Worm (Caenorhabditis elegans) whole organism, L1 larva: ENCODE data around the gene R10E9.4.
A peak's percentile ranks its signal among the peaks of the same experiment; 100 is the strongest.

Experiments used
- C04F5.9 ChIP-seq: sonication (generic microtip); optimal IDR thresholded peaks from 2 replicates; lab custom pipeline; 2016; ENCODE audit warnings: missing genetic modification characterization, missing compliant biosample characterization
- ama-1 ChIP-seq: fragments of 150-350 bp; optimal IDR thresholded peaks from 2 replicates; lab custom pipeline; 2014
- ceh-88 ChIP-seq: fragments of 200-800 bp; sonication (Bioruptor generic); IDR thresholded peaks from 2 replicates; pipeline ENCODE4 v1.3.6; 2022; ENCODE audit warnings: missing genetic modification characterization, missing compliant biosample characterization
- dpl-1 ChIP-seq, 3 experiments: fragments of 150-350 bp in 2 of 3; sonication (generic microtip) in 1 of 3; optimal IDR thresholded peaks; 2 replicates each; lab custom pipeline; 2014 to 2017; ENCODE audit warnings: missing biosample characterization in 3 of 3, missing genetic modification characterization in 3 of 3, missing genetic modification reagents in 3 of 3
- dsc-1 ChIP-seq: sonication (generic microtip); optimal IDR thresholded peaks from 2 replicates; lab custom pipeline; 2016; ENCODE audit warnings: mild to moderate bottlenecking, missing genetic modification characterization, missing compliant biosample characterization
- efl-1 ChIP-seq, 4 experiments: fragments of 150-350 bp; optimal IDR thresholded peaks in 3 of 4; peaks in 1 of 4; 1 replicate in 1 of 4; 2 replicates in 3 of 4; lab custom pipeline; 2014; ENCODE audit warnings: missing biosample characterization in 2 of 4, missing genetic modification characterization in 2 of 4, missing genetic modification reagents in 2 of 4
- egl-27 ChIP-seq, 2 experiments: fragments of 150-350 bp in 1 of 2; sonication (generic microtip); optimal IDR thresholded peaks; 3 replicates each; lab custom pipeline; 2017 to 2018; ENCODE audit warnings: missing biosample characterization in 2 of 2, missing genetic modification characterization in 2 of 2, missing genetic modification reagents in 2 of 2
- elt-3 ChIP-seq, 6 experiments: fragments of 150-350 bp in 1 of 6; sonication (generic microtip); optimal IDR thresholded peaks; 2 replicates each; lab custom pipeline; 2017 to 2018; ENCODE audit warnings: missing biosample characterization in 6 of 6, missing genetic modification characterization in 6 of 6, inconsistent platforms in 1 of 6
- fkh-4 ChIP-seq: sonication (generic microtip); optimal IDR thresholded peaks from 2 replicates; lab custom pipeline; 2016; ENCODE audit warnings: missing compliant biosample characterization, missing genetic modification characterization, borderline replicate concordance
- isw-1 ChIP-seq: fragments of 200-800 bp; sonication (Bioruptor generic); IDR thresholded peaks from 2 replicates; pipeline ENCODE4 v1.3.6; 2022; ENCODE audit warnings: missing genetic modification characterization, missing compliant biosample characterization
- lin-15B ChIP-seq: fragments of 150-350 bp; sonication (generic microtip); optimal IDR thresholded peaks from 3 replicates; lab custom pipeline; 2014; ENCODE audit warnings: missing biosample characterization, missing genetic modification characterization
- lin-35 ChIP-seq, 2 experiments: fragments of 150-350 bp; optimal IDR thresholded peaks; 2 replicates each; lab custom pipeline; 2014; ENCODE audit warnings: missing biosample characterization in 2 of 2, missing genetic modification characterization in 2 of 2, missing genetic modification reagents in 2 of 2
- lsy-2 ChIP-seq, 2 experiments: fragments of 150-350 bp; optimal IDR thresholded peaks; 2 replicates each; lab custom pipeline; 2014; ENCODE audit warnings: missing biosample characterization in 2 of 2, missing genetic modification characterization in 2 of 2
- mef-2 ChIP-seq: fragments of 150-350 bp; optimal IDR thresholded peaks from 2 replicates; lab custom pipeline; 2014; ENCODE audit warnings: missing biosample characterization, missing genetic modification characterization
- nhr-12 ChIP-seq: sonication (generic microtip); optimal IDR thresholded peaks from 2 replicates; lab custom pipeline; 2017; ENCODE audit warnings: missing biosample characterization, missing genetic modification characterization
- nhr-20 ChIP-seq: sonication (generic microtip); optimal IDR thresholded peaks from 2 replicates; lab custom pipeline; 2016; ENCODE audit warnings: mild to moderate bottlenecking, missing genetic modification characterization, missing compliant biosample characterization
- nhr-28 ChIP-seq: fragments of 150-350 bp; optimal IDR thresholded peaks from 2 replicates; lab custom pipeline; 2014; ENCODE audit warnings: missing biosample characterization, missing genetic modification characterization
- nhr-77 ChIP-seq: fragments of 150-350 bp; optimal IDR thresholded peaks from 2 replicates; lab custom pipeline; 2014; ENCODE audit warnings: missing biosample characterization, missing genetic modification characterization
- pag-3 ChIP-seq: sonication (generic microtip); optimal IDR thresholded peaks from 2 replicates; lab custom pipeline; 2017; ENCODE audit warnings: missing genetic modification characterization, mild to moderate bottlenecking, missing compliant biosample characterization, antibody characterized with exemption, borderline replicate concordance; ENCODE audit not compliant: insufficient read depth
- pax-3 ChIP-seq: fragments of 200-800 bp; sonication (Bioruptor generic); optimal IDR thresholded peaks from 2 replicates; lab custom pipeline; 2018; ENCODE audit warnings: mild to moderate bottlenecking, missing genetic modification characterization, moderate library complexity, missing compliant biosample characterization
- pqm-1 ChIP-seq: sonication (generic microtip); optimal IDR thresholded peaks from 3 replicates; lab custom pipeline; 2017; ENCODE audit warnings: missing biosample characterization, missing genetic modification characterization
- snpc-4 ChIP-seq: fragments of 150-350 bp; optimal IDR thresholded peaks from 2 replicates; lab custom pipeline; 2014; ENCODE audit warnings: missing biosample characterization, missing genetic modification characterization
- snu-23 ChIP-seq: sonication (generic microtip); optimal IDR thresholded peaks from 2 replicates; lab custom pipeline; 2016; ENCODE audit warnings: missing genetic modification characterization, missing compliant biosample characterization
- sptf-1 ChIP-seq: fragments of 150-350 bp; optimal IDR thresholded peaks from 2 replicates; lab custom pipeline; 2014; ENCODE audit warnings: missing biosample characterization, missing genetic modification characterization
- tbx-2 ChIP-seq: sonication (generic microtip); optimal IDR thresholded peaks from 2 replicates; lab custom pipeline; 2016; ENCODE audit warnings: missing genetic modification characterization, missing compliant biosample characterization
- ztf-4 ChIP-seq: fragments of 150-350 bp; optimal IDR thresholded peaks from 2 replicates; lab custom pipeline; 2014; ENCODE audit warnings: missing biosample characterization, missing genetic modification characterization

The R10E9.4 gene

DNA sequence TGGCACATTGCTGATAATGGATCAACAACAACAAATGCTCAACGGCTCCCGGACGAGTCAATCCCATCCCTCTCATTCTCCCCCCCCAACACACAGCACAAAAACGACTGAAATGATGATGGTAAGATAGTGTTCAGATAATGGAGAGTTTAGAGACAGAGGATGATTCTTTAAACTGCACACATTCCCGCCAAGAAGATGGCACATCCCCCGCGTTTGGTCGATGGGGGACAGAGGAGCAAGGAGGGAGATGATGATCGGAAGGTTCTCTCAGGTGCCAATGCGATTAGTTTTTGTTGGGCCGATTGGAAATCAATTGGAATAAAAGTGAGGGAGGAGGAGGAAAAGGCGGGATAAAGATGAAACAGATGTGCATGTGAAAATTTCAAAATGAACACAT is 45.1 kb downstream of the R10E9.4 start (continued):
- peak; percentile 9 to 44 for TF ChIP-seq efl-1 (optimal IDR thresholded peaks at IDR 0.05; lab: Kevin White, UChicago)
- peak; percentile 49 to 91 for TF ChIP-seq efl-1 (GFP tag; optimal IDR thresholded peaks at IDR 0.05 in 1 of 2; lab: Kevin White, UChicago)
- TF ChIP-seq ztf-4 (tag; lab: Kevin White, UChicago) = no peak
- no peak for TF ChIP-seq C04F5.9 (tag; lab: Kevin White, UChicago)
- no peak for TF ChIP-seq tbx-2 (tag; lab: Kevin White, UChicago)
- peak; percentile 25 for TF ChIP-seq snu-23
- no peak for TF ChIP-seq nhr-28
- TF ChIP-seq egl-27 (tag; optimal IDR thresholded peaks at IDR 0.05; lab: Kevin White, UChicago) = no peak

DNA sequence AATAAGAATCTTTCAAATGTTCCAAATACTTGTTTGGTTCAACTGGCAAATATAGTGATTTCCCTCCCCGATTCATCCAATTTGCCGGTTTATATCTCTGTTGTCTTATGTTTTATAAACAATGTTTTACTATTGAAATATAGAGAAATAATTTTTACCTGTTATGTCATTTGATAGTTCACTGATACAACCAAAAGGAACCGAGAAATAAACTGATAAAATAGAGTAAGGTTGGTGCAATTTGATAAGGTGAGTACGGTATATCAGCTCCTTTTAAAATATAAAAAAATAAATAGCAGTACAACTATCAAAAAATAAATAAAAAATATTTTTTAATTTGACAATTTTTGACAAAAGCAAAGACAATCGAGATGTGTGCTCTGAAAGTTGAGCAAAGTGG is 45.8 kb downstream of the R10E9.4 start:
- TF ChIP-seq elt-3 (tag; optimal IDR thresholded peaks at IDR 0.05; lab: Kevin White, UChicago) (no peak), nhr-20 (tag; lab: Kevin White, UChicago) (no peak), snpc-4 (tag; lab: Kevin White, UChicago) (no peak), nhr-77 (tag; lab: Kevin White, UChicago) (no peak), pax-3 (tag; lab: Kevin White, UChicago) (no peak), lin-35 (GFP tag; optimal IDR thresholded peaks at IDR 0.05; lab: Kevin White, UChicago) (no peak), lsy-2 (tag; optimal IDR thresholded peaks at IDR 0.05; lab: Kevin White, UChicago) (no peak), ceh-88 (no peak), ama-1 (lab: Kevin White, UChicago) (no peak), nhr-12 (tag; lab: Kevin White, UChicago) (no peak), pqm-1 (tag; lab: Kevin White, UChicago) (no peak), mef-2 (tag; lab: Kevin White, UChicago) (no peak), fkh-4 (tag; lab: Kevin White, UChicago) (no peak), pag-3 (tag; lab: Kevin White, UChicago) (no peak), tbx-2 (tag; lab: Kevin White, UChicago) (no peak), dpl-1 (GFP tag; optimal IDR thresholded peaks at IDR 0.05; lab: Kevin White, UChicago) (no peak), dsc-1 (tag; lab: Kevin White, UChicago) (no peak), sptf-1 (tag; lab: Kevin White, UChicago) (no peak), isw-1 (GFP tag; lab: Robert Waterston, UW) (no peak)

DNA sequence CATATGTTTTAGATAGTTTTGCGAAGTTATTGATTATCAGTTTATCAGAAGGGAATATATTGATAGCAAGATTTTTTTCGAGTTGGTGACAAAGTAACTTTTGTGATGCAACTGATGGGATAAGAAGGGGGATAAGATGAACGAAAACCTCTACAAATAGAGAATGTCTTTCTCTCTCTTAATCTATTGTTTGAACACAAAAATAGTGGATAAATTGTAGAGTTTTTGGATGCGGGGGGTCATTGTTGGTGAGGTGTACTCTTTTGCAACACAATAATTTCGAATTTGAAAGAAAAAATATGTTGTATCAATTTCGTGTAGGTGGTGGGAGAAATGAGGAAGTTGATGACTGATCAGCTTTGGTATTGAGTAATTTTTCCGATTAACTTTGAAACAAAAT is 46.5 kb downstream of the R10E9.4 start, which contains the start of gene ZK1058.9:
Gene ZK1058.9, minus strand, starts transcription at position 101 of the 400 bp plus-strand sequence.
- TF ChIP-seq efl-1 (optimal IDR thresholded peaks at IDR 0.05; lab: Kevin White, UChicago) (no peak), efl-1 (GFP tag; optimal IDR thresholded peaks at IDR 0.05 in 1 of 2; lab: Kevin White, UChicago) (peak in 1 of 2 experiments; percentile 83), lin-15B (tag; lab: Kevin White, UChicago) (no peak)
